Fruit fly (Drosophila melanogaster) whole organism, embryonic: ENCODE data around the gene faf.

ENCODE experiments used
- Asciz ChIP-seq: fragments of 200-800 bp; sonication (Bioruptor generic); optimal IDR thresholded peaks from 2 replicates; lab custom pipeline; 2017; ENCODE audit warnings: missing biosample characterization, mild to moderate bottlenecking, missing genetic modification characterization, missing genetic modification reagents
- Awh ChIP-seq: fragments of 200-800 bp; sonication (Bioruptor generic); IDR thresholded peaks from 2 replicates; pipeline ENCODE4, ENCODE4 v1.3.6; 2022; ENCODE audit warnings: missing biosample characterization, missing genetic modification characterization
- BtbVII ChIP-seq: fragments of 200-800 bp; sonication (Bioruptor generic); optimal IDR thresholded peaks from 3 replicates; lab custom pipeline; 2017; ENCODE audit warnings: missing biosample characterization, mild to moderate bottlenecking, missing genetic modification characterization
- CG11723 ChIP-seq: fragments of 200-800 bp; sonication (Bioruptor generic); optimal IDR thresholded peaks from 2 replicates; lab custom pipeline; 2017; ENCODE audit warnings: missing biosample characterization, mild to moderate bottlenecking, missing genetic modification characterization
- CG13287 ChIP-seq: fragments of 200-800 bp; sonication (Bioruptor generic); IDR thresholded peaks from 2 replicates; pipeline ENCODE4 v1.3.6; 2022; ENCODE audit warnings: missing biosample characterization, missing genetic modification characterization; ENCODE audit not compliant: partially characterized antibody
- CG13424 ChIP-seq: fragments of 200-800 bp; sonication (Bioruptor generic); optimal IDR thresholded peaks from 2 replicates; lab custom pipeline; 2019; ENCODE audit warnings: missing biosample characterization, mild to moderate bottlenecking, missing genetic modification characterization, moderate library complexity
- CG13624 ChIP-seq: fragments of 200-800 bp; sonication (Bioruptor generic); optimal IDR thresholded peaks from 2 replicates; lab custom pipeline; 2016; ENCODE audit warnings: missing biosample characterization, missing genetic modification characterization
- CG13775 ChIP-seq: fragments of 200-800 bp; sonication (Bioruptor generic); optimal IDR thresholded peaks from 3 replicates; lab custom pipeline; 2017; ENCODE audit warnings: missing biosample characterization, mild to moderate bottlenecking, missing genetic modification characterization
- CG15514 ChIP-seq: fragments of 200-800 bp; sonication (Bioruptor generic); optimal IDR thresholded peaks from 3 replicates; lab custom pipeline; 2017; ENCODE audit warnings: missing biosample characterization, missing genetic modification characterization, mild to moderate bottlenecking, moderate library complexity, missing genetic modification reagents
- CG17359 ChIP-seq: fragments of 200-800 bp; sonication (Bioruptor generic); optimal IDR thresholded peaks from 3 replicates; lab custom pipeline; 2018; ENCODE audit warnings: missing biosample characterization, mild to moderate bottlenecking, missing genetic modification characterization, moderate library complexity
- CG4328 ChIP-seq: fragments of 200-800 bp; sonication (Bioruptor generic); optimal IDR thresholded peaks from 3 replicates; lab custom pipeline; 2017; ENCODE audit warnings: missing biosample characterization, missing genetic modification reagents, missing genetic modification characterization
- CG4820 ChIP-seq: fragments of 200-800 bp; sonication (Bioruptor generic); optimal IDR thresholded peaks from 3 replicates; lab custom pipeline; 2016; ENCODE audit warnings: missing biosample characterization, missing genetic modification characterization
- CG6765 ChIP-seq: fragments of 200-800 bp; sonication (Bioruptor generic); optimal IDR thresholded peaks from 3 replicates; lab custom pipeline; 2017; ENCODE audit warnings: missing biosample characterization, mild to moderate bottlenecking, missing genetic modification characterization
- CG6791 ChIP-seq: fragments of 200-800 bp; sonication (Bioruptor generic); IDR thresholded peaks from 3 replicates; pipeline ENCODE4 v1.3.6; 2022; ENCODE audit warnings: missing biosample characterization, missing genetic modification characterization; ENCODE audit not compliant: partially characterized antibody
- CG9932 ChIP-seq: fragments of 200-800 bp; sonication (Bioruptor generic); IDR thresholded peaks from 2 replicates; pipeline ENCODE4 v1.3.6; 2022; ENCODE audit warnings: missing biosample characterization, missing genetic modification characterization
- Dbx ChIP-seq: fragments of 200-800 bp; sonication (Bioruptor generic); IDR thresholded peaks from 3 replicates; pipeline ENCODE4 v1.3.6; 2022; ENCODE audit warnings: missing biosample characterization, missing genetic modification characterization
- Dek ChIP-seq: fragments of 200-800 bp; sonication (Bioruptor generic); optimal IDR thresholded peaks from 3 replicates; lab custom pipeline; 2019; ENCODE audit warnings: missing biosample characterization, mild to moderate bottlenecking, missing genetic modification characterization, moderate library complexity
- Dp ChIP-seq: fragments of 200-800 bp; sonication (Bioruptor generic); optimal IDR thresholded peaks from 2 replicates; lab custom pipeline; 2018; ENCODE audit warnings: missing biosample characterization, mild to moderate bottlenecking, missing genetic modification characterization, moderate library complexity
- Ets65A ChIP-seq: fragments of 200-800 bp; sonication (Bioruptor generic); peaks from one replicate; lab custom pipeline; 2016; ENCODE audit warnings: missing biosample characterization, missing genetic modification characterization
- HHEX ChIP-seq: fragments of 200-800 bp; sonication (Bioruptor generic); optimal IDR thresholded peaks from 3 replicates; lab custom pipeline; 2017; ENCODE audit warnings: missing biosample characterization, mild to moderate bottlenecking, missing genetic modification characterization, missing genetic modification reagents
- HLH3B ChIP-seq: fragments of 200-800 bp; sonication (Bioruptor generic); IDR thresholded peaks from 2 replicates; pipeline ENCODE4 v1.3.6; 2022; ENCODE audit warnings: missing biosample characterization, missing genetic modification characterization
- HLHmδ ChIP-seq: fragments of 200-800 bp; sonication (Bioruptor generic); optimal IDR thresholded peaks from 2 replicates; lab custom pipeline; 2018; ENCODE audit warnings: missing biosample characterization, mild to moderate bottlenecking, missing genetic modification characterization, moderate library complexity
- Hr78 ChIP-seq, 2 experiments: fragments of 200-800 bp in 1 of 2; fragments of >200 bp in 1 of 2; sonication (Bioruptor generic) in 1 of 2; optimal IDR thresholded peaks; 2 replicates each; lab custom pipeline; 2017 to 2019; ENCODE audit warnings: missing biosample characterization in 2 of 2, missing genetic modification characterization in 2 of 2, mild to moderate bottlenecking in 1 of 2, moderate library complexity in 1 of 2
- MTF-1 ChIP-seq: fragments of 200-800 bp; sonication (Bioruptor generic); optimal IDR thresholded peaks from 2 replicates; lab custom pipeline; 2018; ENCODE audit warnings: missing biosample characterization, mild to moderate bottlenecking, missing genetic modification characterization, borderline replicate concordance
- NFAT ChIP-seq: fragments of 200-800 bp; sonication (Bioruptor generic); IDR thresholded peaks from 2 replicates; pipeline ENCODE4 v1.3.6; 2022; ENCODE audit warnings: missing biosample characterization, missing genetic modification characterization
- Sox100B ChIP-seq: fragments of 200-800 bp; sonication (Bioruptor generic); optimal IDR thresholded peaks from 3 replicates; lab custom pipeline; 2018; ENCODE audit warnings: missing biosample characterization, mild to moderate bottlenecking, missing genetic modification characterization
- Spps ChIP-seq: fragments of 200-800 bp; sonication (Bioruptor generic); optimal IDR thresholded peaks from 2 replicates; lab custom pipeline; 2018; ENCODE audit warnings: missing biosample characterization, mild to moderate bottlenecking, missing genetic modification characterization
- ap ChIP-seq: fragments of 200-800 bp; sonication (Bioruptor generic); IDR thresholded peaks from 2 replicates; pipeline ENCODE4 v1.3.6; 2022; ENCODE audit warnings: missing biosample characterization, missing genetic modification characterization
- bsh ChIP-seq, 2 experiments: fragments of 200-800 bp; sonication (Bioruptor generic); optimal IDR thresholded peaks; 2 replicates each; lab custom pipeline; 2017 to 2018; ENCODE audit warnings: mild to moderate bottlenecking in 2 of 2, missing biosample characterization in 2 of 2, missing genetic modification characterization in 2 of 2, moderate library complexity in 1 of 2
- caup ChIP-seq: fragments of 200-800 bp; sonication (Bioruptor generic); optimal IDR thresholded peaks from 3 replicates; lab custom pipeline; 2017; ENCODE audit warnings: missing biosample characterization, mild to moderate bottlenecking, missing genetic modification characterization, moderate library complexity; ENCODE audit not compliant: severe bottlenecking
- crp ChIP-seq, 2 experiments: fragments of 200-800 bp; sonication (Bioruptor generic); optimal IDR thresholded peaks; 2 replicates in 1 of 2; 3 replicates in 1 of 2; lab custom pipeline; 2017; ENCODE audit warnings: missing biosample characterization in 2 of 2, missing genetic modification characterization in 2 of 2, mild to moderate bottlenecking in 1 of 2, moderate library complexity in 1 of 2
- gt ChIP-seq: fragments of 200-800 bp; sonication (Bioruptor generic); IDR thresholded peaks from 2 replicates; pipeline ENCODE4 v1.3.6; 2022; ENCODE audit warnings: missing biosample characterization, missing genetic modification characterization
- her ChIP-seq: fragments of 200-800 bp; sonication (Bioruptor generic); optimal IDR thresholded peaks from 2 replicates; lab custom pipeline; 2016; ENCODE audit warnings: missing biosample characterization, missing genetic modification characterization
- lola ChIP-seq, 3 experiments: fragments of >200 bp in 2 of 3; fragments of 200-800 bp in 1 of 3; sonication (Bioruptor generic) in 1 of 3; optimal IDR thresholded peaks; 2 replicates each; lab custom pipeline; 2017 to 2019; ENCODE audit warnings: missing biosample characterization in 3 of 3, missing genetic modification characterization in 3 of 3, mild to moderate bottlenecking in 1 of 3, moderate library complexity in 1 of 3
- lov ChIP-seq, 2 experiments: fragments of 200-800 bp in 1 of 2; fragments of >200 bp in 1 of 2; sonication (Bioruptor generic) in 1 of 2; IDR thresholded peaks in 1 of 2; optimal IDR thresholded peaks in 1 of 2; 2 replicates in 1 of 2; 3 replicates in 1 of 2; pipeline versions ENCODE4 v1.3.6 to Lab custom; 2017 to 2022; ENCODE audit warnings: missing biosample characterization in 1 of 2, missing genetic modification characterization in 1 of 2
- mirr ChIP-seq: fragments of 200-800 bp; sonication (Bioruptor generic); optimal IDR thresholded peaks from 3 replicates; lab custom pipeline; 2018; ENCODE audit warnings: missing biosample characterization, mild to moderate bottlenecking, missing genetic modification characterization
- p53 ChIP-seq: fragments of 200-800 bp; sonication (Bioruptor generic); optimal IDR thresholded peaks from 2 replicates; lab custom pipeline; 2016; ENCODE audit warnings: missing biosample characterization, missing genetic modification characterization
- pros ChIP-seq: fragments of 200-800 bp; sonication (Bioruptor generic); optimal IDR thresholded peaks from 3 replicates; lab custom pipeline; 2019; ENCODE audit warnings: missing biosample characterization, mild to moderate bottlenecking, missing genetic modification characterization, moderate library complexity
- schlank ChIP-seq: fragments of 200-800 bp; sonication (Bioruptor generic); optimal IDR thresholded peaks from 2 replicates; lab custom pipeline; 2018; ENCODE audit warnings: missing biosample characterization, mild to moderate bottlenecking, missing genetic modification characterization
- sug ChIP-seq: fragments of 200-800 bp; optimal IDR thresholded peaks from 2 replicates; lab custom pipeline; 2019; ENCODE audit warnings: missing biosample characterization, mild to moderate bottlenecking, missing genetic modification characterization, moderate library complexity
- twi ChIP-seq: fragments of 200-800 bp; optimal IDR thresholded peaks from 2 replicates; lab custom pipeline; 2019; ENCODE audit warnings: missing biosample characterization, mild to moderate bottlenecking, missing genetic modification characterization, moderate library complexity
- wdn ChIP-seq: fragments of 200-800 bp; sonication (Bioruptor generic); IDR thresholded peaks from 2 replicates; pipeline ENCODE4 v1.3.6; 2022; ENCODE audit warnings: missing biosample characterization, missing genetic modification characterization

Gene faf

DNA sequence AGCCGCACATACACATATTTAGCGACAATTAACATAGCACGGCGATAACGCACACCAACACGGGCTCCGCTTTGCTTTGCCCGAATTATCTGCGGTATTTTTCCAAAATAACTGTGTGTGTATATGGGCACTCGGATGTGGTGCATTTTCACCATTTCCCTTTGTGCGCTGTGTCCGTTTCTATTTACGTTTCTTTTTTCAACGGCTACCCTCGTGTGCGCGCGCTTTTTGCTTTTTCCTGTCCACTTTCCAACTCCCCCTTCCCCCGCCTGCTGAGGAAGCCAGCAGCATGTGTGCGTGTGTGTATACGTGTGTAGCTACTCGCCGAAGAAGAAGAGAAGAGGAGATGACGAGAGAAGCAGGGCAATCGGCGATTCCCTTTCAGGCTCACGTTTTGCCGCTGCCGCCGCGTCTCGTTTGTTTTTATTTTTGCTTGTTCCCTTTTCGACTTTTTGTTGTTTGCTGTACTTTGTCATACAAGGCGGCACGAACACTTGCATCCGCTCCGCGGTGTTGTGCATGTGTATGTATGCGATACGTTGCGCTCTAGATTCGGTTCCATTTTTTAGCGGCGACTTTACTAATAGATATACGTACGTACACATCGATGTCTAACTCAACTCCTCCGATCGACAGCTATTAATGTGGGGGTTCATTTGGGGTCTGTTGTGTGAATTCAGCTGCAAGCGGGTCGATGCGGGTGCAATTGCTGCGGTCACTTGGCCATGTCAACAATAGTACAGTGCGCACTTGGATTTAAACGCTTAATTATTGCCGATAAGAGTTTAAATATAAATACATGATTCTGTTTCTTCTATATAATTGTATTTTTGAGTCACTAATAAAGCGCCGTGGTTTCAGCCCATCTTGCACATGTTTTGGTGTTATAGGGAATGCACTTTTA lies 28.5 kb upstream of the faf start (continued):
- TF ChIP-seq caup (GFP tag; lab: Kevin White, UChicago) = peak; percentile 9
- TF ChIP-seq MTF-1 = peak; percentile 14

DNA sequence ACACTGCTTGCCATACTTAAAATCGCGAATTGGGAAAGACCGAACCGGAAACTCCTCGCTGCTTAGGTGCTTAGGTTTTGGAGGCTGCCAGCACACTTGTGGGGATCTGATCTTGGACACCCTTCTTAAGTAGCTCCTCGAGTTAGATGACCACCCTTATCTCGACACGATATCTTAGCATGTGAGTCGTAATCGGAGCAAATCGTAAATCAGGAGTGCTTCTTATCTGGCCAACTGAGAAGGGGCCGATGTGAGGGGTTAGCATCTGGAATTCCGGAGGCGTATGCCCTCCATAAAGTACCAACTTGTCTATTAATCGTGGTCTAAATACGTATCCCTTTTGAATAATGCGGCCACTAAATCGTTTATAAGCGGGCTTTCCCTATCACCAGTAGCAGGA lies 22.2 kb upstream of the faf start, which contains the start of gene salt:
salt (minus strand) TSS at position 101 of the 400 bp plus-strand sequence.
- TF ChIP-seq Ets65A (GFP tag; lab: Kevin White, UChicago) = no peak
- no peak for TF ChIP-seq wdn (GFP tag; lab: Robert Waterston, UW)
- no peak for TF ChIP-seq CG9932 (GFP tag; lab: Robert Waterston, UW)
- TF ChIP-seq Sox100B (GFP tag; lab: Kevin White, UChicago) = no peak
- no peak for TF ChIP-seq Spps (tag; lab: Kevin White, UChicago)
- no peak for TF ChIP-seq lov (optimal IDR thresholded peaks at IDR 0.05; lab: Kevin White, UChicago)
- TF ChIP-seq lov (GFP tag; IDR thresholded peaks at IDR 0.05; lab: Robert Waterston, UW) = no peak
- TF ChIP-seq lola (GFP tag; optimal IDR thresholded peaks at IDR 0.05; lab: Kevin White, UChicago) = no peak
- no peak for TF ChIP-seq twi (tag; lab: Kevin White, UChicago)
- no peak for TF ChIP-seq BtbVII
- TF ChIP-seq CG17359 (tag; lab: Kevin White, UChicago) = no peak
- no peak for TF ChIP-seq her
- no peak for TF ChIP-seq ap (GFP tag; lab: Robert Waterston, UW)
- no peak for TF ChIP-seq pros (GFP tag; lab: Kevin White, UChicago)
- no peak for TF ChIP-seq CG13624 (GFP tag; lab: Kevin White, UChicago)
- no peak for TF ChIP-seq CG13775 (GFP tag; lab: Kevin White, UChicago)

DNA sequence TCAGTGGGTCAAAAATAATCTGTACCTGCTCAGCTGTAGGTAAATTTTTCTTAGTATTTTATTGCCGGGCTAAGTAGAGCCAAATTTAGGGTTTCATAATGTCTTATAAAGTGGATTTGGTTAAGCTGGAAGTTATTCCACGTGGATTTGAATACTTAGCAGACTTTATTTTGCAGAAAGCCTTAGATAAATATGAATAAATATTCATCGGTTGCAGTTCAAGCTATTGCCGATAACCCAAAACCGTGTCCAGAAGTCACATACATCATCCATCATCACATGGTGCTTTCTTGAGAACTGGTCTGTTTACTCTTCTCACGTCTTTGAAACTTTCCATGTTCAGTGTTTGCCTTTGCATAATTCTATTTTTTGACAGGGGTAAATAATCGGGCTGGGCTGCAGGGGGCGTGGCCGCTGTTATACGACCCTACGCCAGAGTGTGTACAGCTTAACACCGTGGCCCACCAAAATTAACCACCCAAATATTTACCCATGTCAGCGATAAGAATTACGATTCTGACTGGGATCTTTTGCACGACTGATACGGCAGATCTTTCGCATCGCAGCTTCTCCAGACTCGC lies 18.1 kb upstream of the faf start, which contains the start of gene CG2187:
CG2187 (minus strand) TSS at position 51 of the 581 bp plus-strand sequence.
- TF ChIP-seq CG15514 (GFP tag; lab: Kevin White, UChicago) = peak; percentile 5
- peak; percentile 21 for TF ChIP-seq Asciz (GFP tag; lab: Kevin White, UChicago)
- no peak for TF ChIP-seq CG6791 (GFP tag; lab: Robert Waterston, UW)
- TF ChIP-seq Dek (tag; lab: Kevin White, UChicago) = no peak
- TF ChIP-seq CG6765 (GFP tag; lab: Kevin White, UChicago) = peak; percentile 22
- no peak for TF ChIP-seq Awh (GFP tag; lab: Robert Waterston, UW)
- peak; percentile 11 for TF ChIP-seq HHEX (GFP tag; lab: Kevin White, UChicago)
- TF ChIP-seq CG4820 (GFP tag; lab: Kevin White, UChicago) = no peak
- no peak for TF ChIP-seq Dp (GFP tag; lab: Kevin White, UChicago)
- peak; percentile 16 for TF ChIP-seq caup (GFP tag; lab: Kevin White, UChicago)
- no peak for TF ChIP-seq HLHmδ (GFP tag; lab: Kevin White, UChicago)
- TF ChIP-seq mirr (GFP tag; lab: Kevin White, UChicago) = peak; percentile 0
- no peak for TF ChIP-seq CG13287 (GFP tag; lab: Robert Waterston, UW)
- TF ChIP-seq bsh (GFP tag; optimal IDR thresholded peaks at IDR 0.05; lab: Kevin White, UChicago) = peak in 1 of 2 experiments; percentile 29
- TF ChIP-seq Dbx (GFP tag; lab: Robert Waterston, UW) = peak; percentile 18; the same call in 1 of the 3 replicates
- peak; percentile 32 for TF ChIP-seq sug (tag; lab: Kevin White, UChicago)
- TF ChIP-seq gt = no peak
- no peak for TF ChIP-seq p53
- peak; percentile 22; the same call in 1 of the 2 replicates for TF ChIP-seq HLH3B
- no peak for TF ChIP-seq CG4328 (GFP tag; lab: Kevin White, UChicago)
- TF ChIP-seq CG13424 (tag; lab: Kevin White, UChicago) = peak; percentile 25
- no peak for TF ChIP-seq crp (GFP tag; optimal IDR thresholded peaks at IDR 0.05; lab: Kevin White, UChicago)
- TF ChIP-seq CG11723 = no peak
- TF ChIP-seq schlank = peak; percentile 37
- peak; percentile 32 for TF ChIP-seq BtbVII
- peak in 1 of 2 experiments; percentile 9 for TF ChIP-seq Hr78 (GFP tag; optimal IDR thresholded peaks at IDR 0.05; lab: Kevin White, UChicago)
- TF ChIP-seq NFAT = no peak
